Worm (Caenorhabditis elegans): Measurements from ENCODE around the gene nhr-94.

DNA sequence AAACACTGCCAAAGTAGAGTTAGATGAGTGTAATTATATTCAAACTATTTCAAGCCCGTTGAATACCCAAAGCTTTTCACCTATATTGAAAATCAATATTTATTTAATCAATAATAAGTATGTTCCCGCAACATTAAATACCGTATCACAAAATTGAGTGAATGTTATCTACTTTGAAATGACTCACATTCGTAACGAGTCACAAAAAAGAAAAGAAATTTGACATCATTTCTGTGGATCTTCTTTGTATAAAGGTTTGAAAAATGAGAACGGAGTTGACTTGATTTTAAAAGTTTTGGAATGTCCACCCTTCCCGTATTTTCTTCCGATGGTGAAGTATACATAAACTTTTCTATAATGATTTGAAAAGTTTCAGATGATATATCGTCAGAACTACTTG lies 49.2 kb upstream of the nhr-94 start, which contains the start of gene srr-10:
- no peak for TF ChIP-seq F39B2.1 (GFP tag; IDR thresholded peaks at IDR 0.05)
- TF ChIP-seq ztf-6 (GFP tag; IDR thresholded peaks at IDR 0.05) = no peak
- no peak for TF ChIP-seq ztf-25 (GFP tag; IDR thresholded peaks at IDR 0.05)
- TF ChIP-seq mel-28 (tag; optimal IDR thresholded peaks at IDR 0.05; ENCODE audit: borderline replicate concordance) = no peak
- no peak for TF ChIP-seq nfyb-1 (GFP tag; IDR thresholded peaks at IDR 0.05)
- no peak for TF ChIP-seq F55B11.4 (tag; optimal IDR thresholded peaks at IDR 0.05; ENCODE audit: borderline replicate concordance, insufficient read depth)

Measured in whole organism, young adult.